Fruit fly (Drosophila melanogaster) whole organism, embryonic: Measurements from ENCODE around the gene CG42554.

ENCODE experiments used
- CG5245 ChIP-seq: fragments of 200-800 bp; sonication (Bioruptor generic); optimal IDR thresholded peaks from 3 replicates; lab custom pipeline; 2016; ENCODE audit warnings: missing biosample characterization, missing genetic modification characterization
- Max ChIP-seq: fragments of 200-800 bp; sonication (Bioruptor generic); optimal IDR thresholded peaks from 2 replicates; lab custom pipeline; 2016; ENCODE audit warnings: missing biosample characterization, mild to moderate bottlenecking, missing genetic modification characterization
- ewg ChIP-seq: fragments of 200-800 bp; sonication (Bioruptor generic); optimal IDR thresholded peaks from 3 replicates; lab custom pipeline; 2017; ENCODE audit warnings: mild to moderate bottlenecking, missing biosample characterization, missing genetic modification reagents, missing genetic modification characterization

DNA sequence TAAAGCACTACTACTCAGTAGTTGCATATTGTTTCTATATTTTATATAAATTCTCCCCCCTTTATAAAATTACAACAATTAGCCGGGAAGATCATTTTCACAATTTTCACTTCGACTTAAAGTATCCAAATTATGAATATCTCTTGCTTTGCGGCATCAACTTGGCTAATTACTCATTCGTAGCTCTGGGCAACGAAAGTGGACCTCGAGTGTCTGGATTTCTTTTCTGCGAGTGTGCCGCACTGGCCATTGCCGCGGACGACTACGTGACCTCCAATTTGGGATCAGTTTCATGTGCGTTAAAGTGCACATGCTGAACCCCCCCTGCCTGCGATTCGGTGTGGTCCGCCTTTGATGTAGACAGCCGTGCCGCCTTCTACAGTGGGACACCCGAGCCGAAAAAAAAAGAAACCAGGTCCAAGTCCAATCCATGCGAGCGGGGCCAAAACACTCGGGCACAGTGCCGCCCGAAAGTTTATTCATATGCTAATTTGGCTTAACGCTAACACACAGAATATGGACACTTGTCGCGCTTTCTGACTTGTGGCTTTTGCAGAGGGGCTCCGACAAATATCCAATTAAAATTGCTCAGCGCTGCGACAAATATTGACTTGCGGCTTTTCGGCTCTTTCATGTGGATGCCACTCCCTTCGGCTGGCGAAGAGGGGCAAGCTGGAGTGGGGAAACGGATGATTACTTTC, 16.9 kb upstream of the CG42554 start:
- peak; percentile 15 for TF ChIP-seq ewg (GFP tag; lab: Kevin White, UChicago)
- TF ChIP-seq Max (GFP tag; lab: Kevin White, UChicago), result no peak
- TF ChIP-seq CG5245, result no peak
